Fruit fly (Drosophila melanogaster): ENCODE results near the gene CG6621.

CG6621 gene

DNA sequence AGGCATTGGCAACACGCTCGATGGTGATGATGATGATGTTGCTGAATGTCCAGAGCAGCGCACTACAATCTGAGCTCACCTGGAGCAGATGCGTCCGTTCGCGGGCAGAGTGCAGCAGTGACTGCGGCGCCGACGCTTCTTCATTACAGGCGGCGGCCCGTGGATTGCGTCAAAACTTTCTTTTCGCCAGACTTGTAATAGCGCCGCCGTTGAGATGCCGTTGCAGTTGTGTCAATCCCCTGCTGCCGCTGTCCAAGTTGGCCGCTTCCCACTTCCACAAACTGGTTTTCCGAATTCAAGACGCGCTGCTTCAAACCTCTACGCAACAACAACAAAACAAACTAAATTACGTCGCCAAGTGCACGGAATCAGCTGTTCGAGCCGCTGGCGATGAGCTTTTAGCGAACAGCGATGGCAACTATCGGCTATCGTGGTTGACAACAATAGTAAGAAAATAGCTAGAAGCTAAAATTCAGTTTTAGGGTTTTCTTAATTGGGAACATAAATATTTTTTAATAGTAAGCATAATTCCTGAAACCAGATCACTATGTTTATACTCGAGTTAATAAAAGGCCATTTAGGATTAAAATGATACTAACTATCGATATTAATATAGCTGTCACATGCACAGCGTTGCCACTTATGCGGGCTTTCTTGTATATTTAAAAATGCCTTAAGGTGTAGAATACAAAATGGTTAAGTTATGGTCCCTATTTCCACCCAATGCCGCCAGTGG, 11.3 kb downstream of the CG6621 start, which contains the start of gene Tpc1 (continued):
- TF ChIP-seq CG18764 (GFP tag; optimal IDR thresholded peaks at IDR 0.05) (no peak), CG30020 (tag; optimal IDR thresholded peaks at IDR 0.05) (no peak), Ssrp (tag; optimal IDR thresholded peaks at IDR 0.05) (peak; percentile 2), CG17912 (GFP tag; optimal IDR thresholded peaks at IDR 0.05) (no peak), CG8290 (GFP tag; optimal IDR thresholded peaks at IDR 0.05) (peak; percentile 30), CG8290 (tag; optimal IDR thresholded peaks at IDR 0.05) (no peak), Hr51 (GFP tag; optimal IDR thresholded peaks at IDR 0.05) (peak; percentile 3 to 13), kah (GFP tag; optimal IDR thresholded peaks at IDR 0.05) (no peak), CG6683 (GFP tag; optimal IDR thresholded peaks at IDR 0.05) (no peak), jumu (GFP tag; optimal IDR thresholded peaks at IDR 0.05) (no peak), CG2712 (tag; optimal IDR thresholded peaks at IDR 0.05) (peak; percentile 56), Xrp1 (GFP tag; IDR thresholded peaks at IDR 0.05) (no peak), CG14710 (tag; optimal IDR thresholded peaks at IDR 0.05) (peak; percentile 62), lov (optimal IDR thresholded peaks at IDR 0.05) (no peak), lov (GFP tag; IDR thresholded peaks at IDR 0.05) (0 out of 3 replicates have a peak, but pooled peaks have one; percentile 22), gsb (GFP tag; IDR thresholded peaks at IDR 0.05) (no peak), Bteb2 (GFP tag; optimal IDR thresholded peaks at IDR 0.05) (peak; percentile 15), CG1024 (GFP tag; IDR thresholded peaks at IDR 0.05) (0 out of 2 replicates have a peak, but pooled peaks have one; percentile 18), dmrt11E (tag; optimal IDR thresholded peaks at IDR 0.05) (peak; percentile 30), CG11696 (GFP tag; IDR thresholded peaks at IDR 0.05) (no peak), Optix (GFP tag; IDR thresholded peaks at IDR 0.05) (no peak), CG9215 (GFP tag; IDR thresholded peaks at IDR 0.05) (no peak), CG13296 (GFP tag; optimal IDR thresholded peaks at IDR 0.05) (no peak), CG7271 (tag; optimal IDR thresholded peaks at IDR 0.05) (no peak), zfh2 (GFP tag; optimal IDR thresholded peaks at IDR 0.05) (peak; percentile 41), fd3F (GFP tag; optimal IDR thresholded peaks at IDR 0.05) (no peak), pum (GFP tag; optimal IDR thresholded peaks at IDR 0.05) (peak; percentile 27), H15 (GFP tag; IDR thresholded peaks at IDR 0.05) (no peak), CG15479 (GFP tag; optimal IDR thresholded peaks at IDR 0.05) (no peak), Max (GFP tag; optimal IDR thresholded peaks at IDR 0.05) (no peak), chinmo (GFP tag; IDR thresholded peaks at IDR 0.05; ENCODE audit: partially characterized antibody) (peak; percentile 96), CG17328 (GFP tag; IDR thresholded peaks at IDR 0.05) (no peak), CG1233 (GFP tag; optimal IDR thresholded peaks at IDR 0.05) (no peak), CG4854 (GFP tag; optimal IDR thresholded peaks at IDR 0.05) (peak; percentile 54), her (GFP tag; optimal IDR thresholded peaks at IDR 0.05) (no peak), CG1603 (tag; optimal IDR thresholded peaks at IDR 0.05) (peak; percentile 16), CG30403 (GFP tag; optimal IDR thresholded peaks at IDR 0.05) (peak; percentile 57), shn (GFP tag; optimal IDR thresholded peaks at IDR 0.05) (peak; percentile 10), ranshi (GFP tag; IDR thresholded peaks at IDR 0.05) (no peak), Sox102F (GFP tag; optimal IDR thresholded peaks at IDR 0.05) (peak; percentile 35), pan (optimal IDR thresholded peaks at IDR 0.05) (no peak), pan (GFP tag; optimal IDR thresholded peaks at IDR 0.05 in 1 of 2, IDR thresholded peaks at IDR 0.05 in 1 of 2) (peak in 1 of 2 experiments; percentile 26), ab (GFP tag; optimal IDR thresholded peaks at IDR 0.05) (no peak), Dref (GFP tag; IDR thresholded peaks at IDR 0.05) (peak; percentile 62), vnd (GFP tag; IDR thresholded peaks at IDR 0.05; ENCODE audit: partially characterized antibody) (peak; percentile 79), insv (GFP tag; optimal IDR thresholded peaks at IDR 0.05) (no peak), maf-S (GFP tag; optimal IDR thresholded peaks at IDR 0.05) (peak; percentile 41), en (GFP tag; optimal IDR thresholded peaks at IDR 0.05) (no peak), pfk (GFP tag; optimal IDR thresholded peaks at IDR 0.05) (no peak), CG18619 (GFP tag; optimal IDR thresholded peaks at IDR 0.05) (peak; percentile 25)
